Fruit fly (Drosophila melanogaster): ENCODE results near the gene mgl.

Gene mgl

DNA sequence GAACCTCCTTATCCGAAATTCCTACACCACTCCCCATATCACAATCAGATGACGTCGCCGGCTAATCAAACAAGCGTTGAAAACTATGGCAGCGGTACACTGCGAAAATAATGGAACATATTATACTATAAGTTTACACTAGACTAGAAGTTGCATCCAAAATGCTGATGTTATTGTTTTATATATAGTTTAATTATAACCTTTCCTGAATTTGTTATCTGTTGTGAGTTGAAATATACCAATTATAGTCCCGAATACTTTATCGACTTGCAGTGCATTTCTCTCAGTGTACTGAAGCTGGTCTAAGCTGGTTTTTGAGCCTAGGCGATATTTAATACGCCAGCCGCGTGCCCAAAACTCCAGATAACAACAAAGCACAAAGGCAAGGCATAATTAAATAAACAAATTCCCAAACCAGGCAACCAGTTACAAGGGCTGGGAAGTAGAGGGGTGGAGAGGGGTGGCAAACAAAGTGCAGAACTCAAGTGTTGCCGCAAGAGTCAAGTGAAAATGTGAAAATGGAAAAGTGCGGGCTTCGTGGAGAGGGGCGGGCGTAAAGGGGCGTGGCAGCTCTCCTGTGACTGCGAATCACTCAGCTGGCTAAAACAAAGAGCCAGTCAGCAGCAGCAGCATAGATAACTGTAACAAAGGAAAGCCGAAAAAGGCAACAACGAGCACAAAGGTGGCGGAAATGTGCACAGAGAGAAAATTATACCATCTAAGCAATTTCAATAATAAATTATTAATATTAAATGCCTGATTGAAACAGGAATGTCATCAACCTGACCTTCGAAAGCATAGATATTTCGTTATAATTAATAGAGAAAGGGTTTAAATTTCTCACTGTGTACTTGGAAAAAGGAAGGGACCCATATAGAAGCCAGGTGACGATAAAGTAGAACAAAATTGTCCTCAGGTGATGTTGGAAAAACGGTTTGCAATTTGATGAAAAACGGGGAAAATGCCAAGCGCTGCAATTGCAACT lies 147.5 kb downstream of the mgl start (continued):
- peak; percentile 67 for TF ChIP-seq Nf-YC (tag; optimal IDR thresholded peaks at IDR 0.05)
- TF ChIP-seq CG10979 (tag; optimal IDR thresholded peaks at IDR 0.05): peak; percentile 82
- peak; percentile 29 for TF ChIP-seq emc (GFP tag; optimal IDR thresholded peaks at IDR 0.05)
- TF ChIP-seq CG6254 (GFP tag; optimal IDR thresholded peaks at IDR 0.05): peak; percentile 66
- peak; percentile 89 for TF ChIP-seq Meics (GFP tag; optimal IDR thresholded peaks at IDR 0.05)
- peak; percentile 64 for TF ChIP-seq zf30C (GFP tag; optimal IDR thresholded peaks at IDR 0.05)
- TF ChIP-seq CG2120 (GFP tag; optimal IDR thresholded peaks at IDR 0.05): peak; percentile 90
- peak; percentile 64 for TF ChIP-seq CG16863 (GFP tag; optimal IDR thresholded peaks at IDR 0.05)
- TF ChIP-seq CG13424 (tag; optimal IDR thresholded peaks at IDR 0.05): peak; percentile 87
- peak; percentile 57 for TF ChIP-seq CG16815 (GFP tag; optimal IDR thresholded peaks at IDR 0.05)
- peak; percentile 96 for TF ChIP-seq Med (GFP tag)
- TF ChIP-seq row (GFP tag; IDR thresholded peaks at IDR 0.05): peak; percentile 85
- peak; percentile 88 for TF ChIP-seq unpg (GFP tag; optimal IDR thresholded peaks at IDR 0.05)
- TF ChIP-seq Hr3 (GFP tag; optimal IDR thresholded peaks at IDR 0.05): peak; percentile 59
- peak; percentile 50; the same call in 1 of the 2 replicates for TF ChIP-seq CG17612 (GFP tag; IDR thresholded peaks at IDR 0.05)
- TF ChIP-seq CG15601 (tag; optimal IDR thresholded peaks at IDR 0.05): peak; percentile 52
- TF ChIP-seq Myb (GFP tag; optimal IDR thresholded peaks at IDR 0.05): peak; percentile 39
- no peak for TF ChIP-seq Hr39 (optimal IDR thresholded peaks at IDR 0.05)
- TF ChIP-seq CG12659 (GFP tag; optimal IDR thresholded peaks at IDR 0.05): peak; percentile 80
- no peak for TF ChIP-seq nom (GFP tag; optimal IDR thresholded peaks at IDR 0.05)
- TF ChIP-seq cwo (GFP tag; optimal IDR thresholded peaks at IDR 0.05): peak; percentile 88
- no peak; the same call in 1 of the 2 replicates for TF ChIP-seq ro (GFP tag; IDR thresholded peaks at IDR 0.05)
- TF ChIP-seq schlank (tag; optimal IDR thresholded peaks at IDR 0.05): peak; percentile 78
- peak; percentile 63; the same call in 2 of the 3 replicates for TF ChIP-seq CG6175 (GFP tag; IDR thresholded peaks at IDR 0.05)
- TF ChIP-seq CG4820 (GFP tag; optimal IDR thresholded peaks at IDR 0.05): peak; percentile 66
- peak; percentile 30 for TF ChIP-seq maf-S (GFP tag; optimal IDR thresholded peaks at IDR 0.05)
- TF ChIP-seq CG33213 (GFP tag; optimal IDR thresholded peaks at IDR 0.05): peak; percentile 37
- TF ChIP-seq CG31441 (GFP tag; IDR thresholded peaks at IDR 0.05): peak; percentile 73
- peak; percentile 69 for TF ChIP-seq B-H1 (GFP tag; IDR thresholded peaks at IDR 0.05)
- peak; percentile 11 for TF ChIP-seq ac (GFP tag; optimal IDR thresholded peaks at IDR 0.05)
- peak; percentile 62 for TF ChIP-seq CG1529 (GFP tag; optimal IDR thresholded peaks at IDR 0.05)
- TF ChIP-seq Lim3 (GFP tag; IDR thresholded peaks at IDR 0.05): 0 out of 2 replicates have a peak, but pooled peaks have one; percentile 27
- peak; percentile 77 for TF ChIP-seq CG13624 (GFP tag; optimal IDR thresholded peaks at IDR 0.05)
- TF ChIP-seq Atf3 (GFP tag; optimal IDR thresholded peaks at IDR 0.05): peak; percentile 41
- peak; percentile 10 for TF ChIP-seq HmgD (GFP tag; optimal IDR thresholded peaks at IDR 0.05)
- peak; percentile 55; the same call in 3 of the 4 replicates for TF ChIP-seq Gug (GFP tag; IDR thresholded peaks at IDR 0.05)
- TF ChIP-seq CG12236 (GFP tag; optimal IDR thresholded peaks at IDR 0.05): no peak
- TF ChIP-seq ab (GFP tag; optimal IDR thresholded peaks at IDR 0.05): no peak
- peak; percentile 62 for TF ChIP-seq CG6272 (GFP tag; IDR thresholded peaks at IDR 0.05)
- TF ChIP-seq CG34224 (GFP tag; IDR thresholded peaks at IDR 0.05; ENCODE audit: partially characterized antibody): no peak
- no peak for TF ChIP-seq CG3163 (GFP tag; optimal IDR thresholded peaks at IDR 0.05)
- peak; percentile 42 for TF ChIP-seq Hmx (GFP tag; optimal IDR thresholded peaks at IDR 0.05)
- TF ChIP-seq CG16813 (GFP tag; IDR thresholded peaks at IDR 0.05; ENCODE audit: partially characterized antibody): no peak
- TF ChIP-seq luna (GFP tag; optimal IDR thresholded peaks at IDR 0.05): peak; percentile 61
- TF ChIP-seq h (optimal IDR thresholded peaks at IDR 0.05): no peak
- peak; percentile 68 for TF ChIP-seq Awh (GFP tag; IDR thresholded peaks at IDR 0.05)
- no peak for TF ChIP-seq CG15073 (GFP tag; optimal IDR thresholded peaks at IDR 0.05)
- TF ChIP-seq Sry-δ (GFP tag; optimal IDR thresholded peaks at IDR 0.05): no peak
- peak; percentile 40; the same call in 1 of the 3 replicates for TF ChIP-seq CG11093 (GFP tag; IDR thresholded peaks at IDR 0.05)

Data from whole organism, embryonic.